Fruit fly (Drosophila melanogaster) whole organism, embryonic: Measurements from ENCODE around the gene CG31872.

ENCODE experiments used
- Blimp-1 ChIP-seq: fragments of 200-800 bp; sonication (Bioruptor generic); optimal IDR thresholded peaks from 3 replicates; lab custom pipeline; 2018; ENCODE audit warnings: missing biosample characterization, missing genetic modification characterization, mild to moderate bottlenecking, moderate library complexity, missing genetic modification reagents
- CG10462 ChIP-seq: fragments of 200-800 bp; sonication (Bioruptor generic); optimal IDR thresholded peaks from 2 replicates; lab custom pipeline; 2016; ENCODE audit warnings: missing biosample characterization, missing genetic modification characterization
- CG11093 ChIP-seq: fragments of 200-800 bp; sonication (Bioruptor generic); IDR thresholded peaks from 3 replicates; pipeline ENCODE4 v1.3.6; 2022; ENCODE audit warnings: missing biosample characterization, missing genetic modification characterization
- CG13296 ChIP-seq: fragments of 200-800 bp; sonication (Bioruptor generic); optimal IDR thresholded peaks from 3 replicates; lab custom pipeline; 2018; ENCODE audit warnings: missing biosample characterization, mild to moderate bottlenecking, missing genetic modification characterization
- CG15601 ChIP-seq: fragments of 200-800 bp; sonication (Bioruptor generic); optimal IDR thresholded peaks from 3 replicates; lab custom pipeline; 2019; ENCODE audit warnings: missing biosample characterization, mild to moderate bottlenecking, missing genetic modification characterization, moderate library complexity
- CG17612 ChIP-seq: fragments of 200-800 bp; sonication (Bioruptor generic); IDR thresholded peaks from 2 replicates; pipeline ENCODE4 v1.3.6; 2022; ENCODE audit warnings: missing biosample characterization, missing genetic modification characterization
- CG18011 ChIP-seq: fragments of 200-800 bp; sonication (Bioruptor generic); optimal IDR thresholded peaks from 2 replicates; lab custom pipeline; 2017; ENCODE audit warnings: missing biosample characterization, missing genetic modification characterization, mild to moderate bottlenecking, moderate library complexity, missing genotype
- CG2202 ChIP-seq: fragments of 200-800 bp; sonication (Bioruptor generic); optimal IDR thresholded peaks from 2 replicates; lab custom pipeline; 2018; ENCODE audit warnings: missing biosample characterization, mild to moderate bottlenecking, missing genetic modification characterization
- CG2889 ChIP-seq: fragments of 200-800 bp; sonication (Bioruptor generic); IDR thresholded peaks from 3 replicates; pipeline ENCODE4 v1.3.6; 2022; ENCODE audit warnings: missing biosample characterization, missing genetic modification characterization
- CG3065 ChIP-seq: fragments of 200-800 bp; sonication (Bioruptor generic); optimal IDR thresholded peaks from 2 replicates; lab custom pipeline; 2016; ENCODE audit warnings: missing biosample characterization, missing genetic modification characterization
- CG3407 ChIP-seq: fragments of 200-800 bp; sonication (Bioruptor generic); optimal IDR thresholded peaks from 2 replicates; lab custom pipeline; 2018; ENCODE audit warnings: missing biosample characterization, mild to moderate bottlenecking, missing genetic modification characterization
- CG43689 ChIP-seq: fragments of 200-800 bp; sonication (Bioruptor generic); IDR thresholded peaks from 2 replicates; pipeline ENCODE4 v1.3.6; 2022; ENCODE audit warnings: missing biosample characterization, missing genetic modification characterization
- CG4404 ChIP-seq: fragments of 200-800 bp; sonication (Bioruptor generic); IDR thresholded peaks from 2 replicates; pipeline ENCODE4 v1.3.6; 2022; ENCODE audit warnings: missing biosample characterization, missing genetic modification characterization
- CG6683 ChIP-seq: fragments of 200-800 bp; sonication (Bioruptor generic); optimal IDR thresholded peaks from 2 replicates; lab custom pipeline; 2017; ENCODE audit warnings: missing biosample characterization, mild to moderate bottlenecking, missing genetic modification characterization, missing genetic modification reagents
- CG6765 ChIP-seq: fragments of 200-800 bp; sonication (Bioruptor generic); optimal IDR thresholded peaks from 3 replicates; lab custom pipeline; 2017; ENCODE audit warnings: missing biosample characterization, mild to moderate bottlenecking, missing genetic modification characterization
- CG7839 ChIP-seq: fragments of 200-800 bp; sonication (Bioruptor generic); optimal IDR thresholded peaks from 3 replicates; lab custom pipeline; 2018; ENCODE audit warnings: missing biosample characterization, mild to moderate bottlenecking, missing genetic modification characterization, moderate library complexity
- CG8765 ChIP-seq: fragments of 200-800 bp; sonication (Bioruptor generic); IDR thresholded peaks from 2 replicates; pipeline ENCODE4 v1.3.6; 2022; ENCODE audit warnings: missing biosample characterization, missing genetic modification characterization
- CG8944 ChIP-seq: fragments of 200-800 bp; sonication (Bioruptor generic); optimal IDR thresholded peaks from 3 replicates; lab custom pipeline; 2016; ENCODE audit warnings: missing biosample characterization, missing genetic modification characterization
- CG9797 ChIP-seq: fragments of 200-800 bp; sonication (Bioruptor generic); optimal IDR thresholded peaks from 3 replicates; lab custom pipeline; 2018; ENCODE audit warnings: missing biosample characterization, mild to moderate bottlenecking, missing genetic modification characterization
- CTCF ChIP-seq: fragments of 200-800 bp; sonication (Bioruptor generic); optimal IDR thresholded peaks from 2 replicates; lab custom pipeline; 2017; ENCODE audit warnings: missing biosample characterization, mild to moderate bottlenecking, missing genetic modification characterization, moderate library complexity
- Chrac-16 ChIP-seq: fragments of 200-800 bp; sonication (Bioruptor generic); optimal IDR thresholded peaks from 3 replicates; lab custom pipeline; 2016; ENCODE audit warnings: missing biosample characterization, missing genetic modification characterization
- Dip3 ChIP-seq: fragments of 200-800 bp; sonication (Bioruptor generic); optimal IDR thresholded peaks from 3 replicates; lab custom pipeline; 2016; ENCODE audit warnings: missing biosample characterization, missing genetic modification characterization
- Eip74EF ChIP-seq, 2 experiments: fragments of 200-800 bp in 1 of 2; fragments of >200 bp in 1 of 2; sonication (Bioruptor generic) in 1 of 2; optimal IDR thresholded peaks; 2 replicates each; lab custom pipeline; 2017 to 2019; ENCODE audit warnings: missing biosample characterization in 2 of 2, missing genetic modification characterization in 2 of 2, mild to moderate bottlenecking in 1 of 2, moderate library complexity in 1 of 2
- HLH3B ChIP-seq: fragments of 200-800 bp; sonication (Bioruptor generic); IDR thresholded peaks from 2 replicates; pipeline ENCODE4 v1.3.6; 2022; ENCODE audit warnings: missing biosample characterization, missing genetic modification characterization
- HLH4C ChIP-seq: fragments of 200-800 bp; sonication (Bioruptor generic); IDR thresholded peaks from 3 replicates; pipeline ENCODE4 v1.3.6; 2022; ENCODE audit warnings: missing biosample characterization, missing genetic modification characterization; ENCODE audit not compliant: partially characterized antibody
- Hr3 ChIP-seq: fragments of 200-800 bp; sonication (Bioruptor generic); optimal IDR thresholded peaks from 3 replicates; lab custom pipeline; 2016; ENCODE audit warnings: missing biosample characterization, missing genetic modification characterization
- Hr51 ChIP-seq, 2 experiments: fragments of 200-800 bp; sonication (Bioruptor generic); optimal IDR thresholded peaks; 2 replicates in 1 of 2; 3 replicates in 1 of 2; lab custom pipeline; 2016 to 2018; ENCODE audit warnings: missing biosample characterization in 2 of 2, missing genetic modification characterization in 2 of 2, mild to moderate bottlenecking in 1 of 2, moderate library complexity in 1 of 2
- Hsf ChIP-seq: fragments of 200-800 bp; sonication (Bioruptor generic); optimal IDR thresholded peaks from 3 replicates; lab custom pipeline; 2016; ENCODE audit warnings: missing biosample characterization, missing genetic modification characterization
- NK7.1 ChIP-seq: fragments of 200-800 bp; sonication (Bioruptor generic); optimal IDR thresholded peaks from 3 replicates; lab custom pipeline; 2016; ENCODE audit warnings: missing biosample characterization, missing genetic modification characterization
- Neu2 ChIP-seq: fragments of 200-800 bp; sonication (Bioruptor generic); optimal IDR thresholded peaks from 3 replicates; lab custom pipeline; 2016; ENCODE audit warnings: missing biosample characterization, missing genetic modification characterization, borderline replicate concordance
- Ptx1 ChIP-seq: fragments of 200-800 bp; sonication (Bioruptor generic); IDR thresholded peaks from 2 replicates; pipeline ENCODE4 v1.3.6; 2022; ENCODE audit warnings: missing biosample characterization, missing genetic modification characterization
- Rfx ChIP-seq: fragments of 200-800 bp; sonication (Bioruptor generic); IDR thresholded peaks from 2 replicates; pipeline ENCODE4 v1.3.6; 2022; ENCODE audit warnings: missing biosample characterization, missing genetic modification characterization
- Sin3A ChIP-seq: fragments of >200 bp; optimal IDR thresholded peaks from 2 replicates; lab custom pipeline; 2018
- Six4 ChIP-seq: fragments of 200-800 bp; sonication (Bioruptor generic); optimal IDR thresholded peaks from 2 replicates; lab custom pipeline; 2016; ENCODE audit warnings: missing biosample characterization, missing genetic modification characterization
- Trl ChIP-seq, 3 experiments: fragments of >200 bp in 2 of 3; fragments of 200-800 bp in 1 of 3; sonication (Bioruptor generic) in 1 of 3; optimal IDR thresholded peaks; 2 replicates in 1 of 3; 3 replicates in 2 of 3; lab custom pipeline; 2016 to 2017; ENCODE audit warnings: missing biosample characterization in 1 of 3, missing genetic modification characterization in 1 of 3
- al ChIP-seq: fragments of 200-800 bp; sonication (Bioruptor generic); IDR thresholded peaks from 2 replicates; pipeline ENCODE4 v1.3.6; 2022; ENCODE audit warnings: missing biosample characterization, missing genetic modification characterization
- chm ChIP-seq: fragments of 200-800 bp; sonication (Bioruptor generic); IDR thresholded peaks from 2 replicates; pipeline ENCODE4 v1.3.6; 2022; ENCODE audit warnings: missing biosample characterization, missing genetic modification characterization
- croc ChIP-seq: fragments of 200-800 bp; sonication (Bioruptor generic); conservative IDR thresholded peaks from 3 replicates; pipeline ENCODE4 v1.3.6; 2022; ENCODE audit warnings: missing biosample characterization, missing genetic modification characterization
- dysf ChIP-seq: fragments of 200-800 bp; sonication (Bioruptor generic); IDR thresholded peaks from 3 replicates; pipeline ENCODE4 v1.3.6; 2022; ENCODE audit warnings: missing biosample characterization, missing genetic modification characterization
- en ChIP-seq: fragments of 200-800 bp; sonication (Bioruptor generic); optimal IDR thresholded peaks from 2 replicates; lab custom pipeline; 2016; ENCODE audit warnings: missing biosample characterization, missing genetic modification characterization
- gem ChIP-seq: fragments of 200-800 bp; sonication (Bioruptor generic); optimal IDR thresholded peaks from 2 replicates; lab custom pipeline; 2019; ENCODE audit warnings: missing biosample characterization, mild to moderate bottlenecking, missing genetic modification characterization, moderate library complexity
- gfzf ChIP-seq: fragments of 200-800 bp; sonication (Bioruptor generic); optimal IDR thresholded peaks from 2 replicates; lab custom pipeline; 2016; ENCODE audit warnings: missing biosample characterization, mild to moderate bottlenecking, missing genetic modification characterization, moderate library complexity
- hkb ChIP-seq, 2 experiments: fragments of 200-800 bp in 1 of 2; fragments of >200 bp in 1 of 2; sonication (Bioruptor generic) in 1 of 2; IDR thresholded peaks in 1 of 2; optimal IDR thresholded peaks in 1 of 2; 2 replicates each; pipeline versions ENCODE4 v1.3.6 to Lab custom; 2017 to 2022; ENCODE audit warnings: missing biosample characterization in 1 of 2, missing genetic modification characterization in 1 of 2
- lab ChIP-seq: fragments of 200-800 bp; sonication (Bioruptor generic); optimal IDR thresholded peaks from 3 replicates; lab custom pipeline; 2017; ENCODE audit warnings: missing biosample characterization, missing genetic modification characterization, mild to moderate bottlenecking, moderate library complexity, missing genetic modification reagents
- lmd ChIP-seq: fragments of 200-800 bp; sonication (Bioruptor generic); IDR thresholded peaks from 2 replicates; pipeline ENCODE4 v1.3.6; 2022; ENCODE audit warnings: missing biosample characterization, missing genetic modification characterization
- slou ChIP-seq: fragments of 200-800 bp; sonication (Bioruptor generic); optimal IDR thresholded peaks from 3 replicates; lab custom pipeline; 2016; ENCODE audit warnings: missing biosample characterization, missing genetic modification characterization
- sqz ChIP-seq: fragments of 200-800 bp; sonication (Bioruptor generic); optimal IDR thresholded peaks from 3 replicates; lab custom pipeline; 2018; ENCODE audit warnings: missing biosample characterization, mild to moderate bottlenecking, missing genetic modification characterization
- sr ChIP-seq: fragments of 200-800 bp; sonication (Bioruptor generic); IDR thresholded peaks from 3 replicates; pipeline ENCODE4 v1.3.6; 2022; ENCODE audit warnings: missing biosample characterization, missing genetic modification characterization
- wek ChIP-seq: fragments of 200-800 bp; sonication (Bioruptor generic); optimal IDR thresholded peaks from 3 replicates; lab custom pipeline; 2018; ENCODE audit warnings: missing biosample characterization, mild to moderate bottlenecking, missing genetic modification characterization, moderate library complexity

The CG31872 gene

dm6 chr2L:10661490-10662240 is 21.9 kb downstream of the CG31872 start, which contains the start of gene CG31871 (continued):
- TF ChIP-seq Ptx1 (GFP tag; lab: Robert Waterston, UW), result peak; percentile 75
- TF ChIP-seq al (GFP tag; lab: Robert Waterston, UW), result peak; percentile 66
- TF ChIP-seq CG17612 (GFP tag; lab: Robert Waterston, UW), result no peak
- TF ChIP-seq CG4404, result no peak
- peak; percentile 89 for TF ChIP-seq Blimp-1 (GFP tag; lab: Kevin White, UChicago)
- TF ChIP-seq Hsf, result peak; percentile 30
- no peak for TF ChIP-seq Trl (optimal IDR thresholded peaks at IDR 0.05; lab: Kevin White, UChicago)
- no peak for TF ChIP-seq Trl (GFP tag; optimal IDR thresholded peaks at IDR 0.05; lab: Kevin White, UChicago)
- peak in 1 of 2 experiments; percentile 72 for TF ChIP-seq Eip74EF (GFP tag; optimal IDR thresholded peaks at IDR 0.05; lab: Kevin White, UChicago)
- no peak for TF ChIP-seq CG8765
- TF ChIP-seq CG6765, result peak; percentile 14
- no peak for TF ChIP-seq HLH4C (GFP tag; lab: Robert Waterston, UW)
- TF ChIP-seq CG8944, result no peak
- TF ChIP-seq hkb (optimal IDR thresholded peaks at IDR 0.05; lab: Kevin White, UChicago), result no peak
- TF ChIP-seq hkb (GFP tag; IDR thresholded peaks at IDR 0.05; lab: Robert Waterston, UW), result peak; percentile 71
- peak; percentile 65 for TF ChIP-seq croc
- 0 out of 2 replicates have a peak, but pooled peaks have one; percentile 17 for TF ChIP-seq chm (GFP tag; lab: Robert Waterston, UW)
- TF ChIP-seq Dip3 (GFP tag; lab: Kevin White, UChicago), result no peak
- peak; percentile 92 for TF ChIP-seq gem (tag; lab: Kevin White, UChicago)
- TF ChIP-seq CG9797 (GFP tag; lab: Kevin White, UChicago), result no peak
- no peak for TF ChIP-seq CTCF (GFP tag; lab: Kevin White, UChicago)
- 0 out of 3 replicates have a peak, but pooled peaks have one; percentile 11 for TF ChIP-seq sr (GFP tag; lab: Robert Waterston, UW)
- TF ChIP-seq lmd, result peak; percentile 75
- TF ChIP-seq CG3065, result no peak
- 0 out of 2 replicates have a peak, but pooled peaks have one; percentile 15 for TF ChIP-seq CG43689 (GFP tag; lab: Robert Waterston, UW)
- TF ChIP-seq CG11093 (GFP tag; lab: Robert Waterston, UW), result 0 out of 3 replicates have a peak, but pooled peaks have one; percentile 52
- TF ChIP-seq Neu2 (GFP tag; lab: Kevin White, UChicago), result no peak
- TF ChIP-seq CG6683 (GFP tag; lab: Kevin White, UChicago), result no peak
- TF ChIP-seq Sin3A, result no peak
- peak; percentile 64 for TF ChIP-seq Six4 (GFP tag; lab: Kevin White, UChicago)
- peak; percentile 3 for TF ChIP-seq CG18011 (GFP tag; lab: Kevin White, UChicago)
- TF ChIP-seq CG13296 (GFP tag; lab: Kevin White, UChicago), result peak; percentile 74
- TF ChIP-seq CG15601 (tag; lab: Kevin White, UChicago), result peak; percentile 79
- no peak for TF ChIP-seq gfzf (GFP tag; lab: Kevin White, UChicago)
- no peak for TF ChIP-seq slou (GFP tag; lab: Kevin White, UChicago)
- peak; percentile 81 for TF ChIP-seq dysf (GFP tag; lab: Robert Waterston, UW)
- peak in 1 of 2 experiments; percentile 91 for TF ChIP-seq Hr51 (GFP tag; optimal IDR thresholded peaks at IDR 0.05; lab: Kevin White, UChicago)
- TF ChIP-seq en, result no peak
- TF ChIP-seq Rfx (GFP tag; lab: Robert Waterston, UW), result peak; percentile 64
- TF ChIP-seq NK7.1, result no peak
- peak; percentile 67 for TF ChIP-seq lab (GFP tag; lab: Kevin White, UChicago)
- TF ChIP-seq CG2202 (tag; lab: Kevin White, UChicago), result no peak
- peak; percentile 56 for TF ChIP-seq Hr3 (GFP tag; lab: Kevin White, UChicago)
- peak; percentile 61 for TF ChIP-seq sqz (GFP tag; lab: Kevin White, UChicago)
- TF ChIP-seq HLH3B (GFP tag; lab: Robert Waterston, UW), result peak; percentile 73
- TF ChIP-seq CG2889 (GFP tag; lab: Robert Waterston, UW), result peak; percentile 34; the same call in 2 of the 3 replicates
- TF ChIP-seq CG7839 (tag; lab: Kevin White, UChicago), result peak; percentile 87
- TF ChIP-seq Chrac-16 (GFP tag; lab: Kevin White, UChicago), result peak; percentile 36
- TF ChIP-seq wek (GFP tag; lab: Kevin White, UChicago), result no peak
- TF ChIP-seq CG10462 (GFP tag; lab: Kevin White, UChicago), result no peak
- peak; percentile 52 for TF ChIP-seq CG3407 (GFP tag; lab: Kevin White, UChicago)
